Fruit fly (Drosophila melanogaster) whole organism, wandering third instar larva: ENCODE measurements around the gene CG17141.

Source experiments
- Abd-B ChIP-seq: fragments of >200 bp; optimal IDR thresholded peaks from 2 replicates; lab custom pipeline; 2017; ENCODE audit warnings: missing biosample characterization, missing genetic modification characterization
- CG32264 ChIP-seq: fragments of 200-800 bp; sonication (Bioruptor generic); optimal IDR thresholded peaks from 2 replicates; lab custom pipeline; 2016; ENCODE audit warnings: missing biosample characterization, missing genetic modification characterization
- Dfd ChIP-seq: fragments of >200 bp; optimal IDR thresholded peaks from 2 replicates; lab custom pipeline; 2017; ENCODE audit warnings: missing biosample characterization, missing genetic modification characterization
- Dif ChIP-seq: fragments of 200-275, 200-300 bp; sonication (Bioruptor generic); optimal IDR thresholded peaks from 2 replicates; lab custom pipeline; 2018; ENCODE audit warnings: missing biosample characterization, missing genetic modification characterization; ENCODE audit not compliant: partially characterized antibody
- HLH106 ChIP-seq: fragments of 200-800 bp; optimal IDR thresholded peaks from 3 replicates; lab custom pipeline; 2019; ENCODE audit warnings: missing biosample characterization, mild to moderate bottlenecking, missing genetic modification characterization, moderate library complexity
- Hr78 ChIP-seq: fragments of >200 bp; optimal IDR thresholded peaks from 2 replicates; lab custom pipeline; 2017; ENCODE audit warnings: missing biosample characterization, missing genetic modification characterization
- Hr83 ChIP-seq: fragments of 200-300 bp; sonication (Bioruptor generic); optimal IDR thresholded peaks from 2 replicates; lab custom pipeline; 2016; ENCODE audit warnings: missing biosample characterization, mild to moderate bottlenecking, missing genetic modification characterization, moderate library complexity; ENCODE audit not compliant: poor library complexity, severe bottlenecking
- Mio ChIP-seq: sonication (Bioruptor generic); optimal IDR thresholded peaks from 2 replicates; lab custom pipeline; 2016; ENCODE audit warnings: missing biosample characterization, missing genetic modification characterization
- Myc ChIP-seq: fragments of >200 bp; optimal IDR thresholded peaks from 2 replicates; lab custom pipeline; 2017
- OdsH ChIP-seq: fragments of 200-800 bp; sonication (Bioruptor generic); optimal IDR thresholded peaks from 2 replicates; lab custom pipeline; 2016; ENCODE audit warnings: missing biosample characterization, mild to moderate bottlenecking, missing genetic modification characterization
- Rel ChIP-seq, 2 experiments: fragments of 200-800 bp; sonication (Bioruptor generic) in 1 of 2; optimal IDR thresholded peaks; 2 replicates in 1 of 2; 3 replicates in 1 of 2; lab custom pipeline; 2016 to 2019; ENCODE audit warnings: mild to moderate bottlenecking in 2 of 2, missing biosample characterization in 2 of 2, missing genetic modification characterization in 2 of 2, moderate library complexity in 1 of 2
- Sp1 ChIP-seq: fragments of 200-800 bp; sonication (Bioruptor generic); optimal IDR thresholded peaks from 3 replicates; lab custom pipeline; 2019; ENCODE audit warnings: missing biosample characterization, mild to moderate bottlenecking, missing genetic modification characterization, moderate library complexity
- Vsx2 ChIP-seq: fragments of 200-300, 225-300 bp; sonication (Bioruptor generic); optimal IDR thresholded peaks from 2 replicates; lab custom pipeline; 2018; ENCODE audit warnings: missing biosample characterization, missing genetic modification characterization; ENCODE audit not compliant: partially characterized antibody
- brk ChIP-seq: fragments of 200-800 bp; sonication (Bioruptor generic); optimal IDR thresholded peaks from 2 replicates; lab custom pipeline; 2016; ENCODE audit warnings: missing biosample characterization, mild to moderate bottlenecking, missing genetic modification characterization
- dl ChIP-seq, 2 experiments: fragments of 175-275, 200-275 bp in 1 of 2; fragments of 200-275 bp in 1 of 2; sonication (Bioruptor generic); optimal IDR thresholded peaks; lab custom pipeline; 2018; ENCODE audit warnings: mild to moderate bottlenecking in 2 of 2, missing biosample characterization in 2 of 2, missing genetic modification characterization in 2 of 2, moderate library complexity in 2 of 2; ENCODE audit not compliant: partially characterized antibody in 2 of 2, insufficient read depth in 1 of 2
- dmrt93B ChIP-seq: fragments of 200-800 bp; sonication (Bioruptor generic); optimal IDR thresholded peaks from 2 replicates; lab custom pipeline; 2018; ENCODE audit warnings: missing biosample characterization, mild to moderate bottlenecking, missing genetic modification characterization
- dsf ChIP-seq: sonication (Bioruptor generic); optimal IDR thresholded peaks from 2 replicates; lab custom pipeline; 2016; ENCODE audit warnings: missing biosample characterization, missing genetic modification characterization, borderline replicate concordance
- foxo ChIP-seq, 2 experiments: fragments of 200-800 bp; sonication (Bioruptor generic); optimal IDR thresholded peaks; 2 replicates in 1 of 2; 3 replicates in 1 of 2; lab custom pipeline; 2016 to 2017; ENCODE audit warnings: missing biosample characterization in 2 of 2, missing genetic modification characterization in 2 of 2
- fru ChIP-seq: fragments of 200-800 bp; sonication (Bioruptor generic); optimal IDR thresholded peaks from 3 replicates; lab custom pipeline; 2016; ENCODE audit warnings: missing biosample characterization, mild to moderate bottlenecking, missing genetic modification characterization
- jim ChIP-seq: fragments of 175-275, 200-325 bp; sonication (Bioruptor generic); optimal IDR thresholded peaks from 2 replicates; lab custom pipeline; 2016; ENCODE audit warnings: missing biosample characterization, mild to moderate bottlenecking, missing genetic modification characterization
- pan ChIP-seq: fragments of >200 bp; optimal IDR thresholded peaks from 2 replicates; lab custom pipeline; 2017
- psq ChIP-seq: fragments of 200-800 bp; sonication (Bioruptor generic); optimal IDR thresholded peaks from 3 replicates; lab custom pipeline; 2017; ENCODE audit warnings: missing biosample characterization, mild to moderate bottlenecking, missing genetic modification characterization, moderate library complexity
- rgr ChIP-seq: fragments of 200-800 bp; sonication (Bioruptor generic); optimal IDR thresholded peaks from 3 replicates; lab custom pipeline; 2016; ENCODE audit warnings: missing biosample characterization, mild to moderate bottlenecking, missing genetic modification characterization
- sage ChIP-seq: fragments of 200-800 bp; sonication (Bioruptor generic); optimal IDR thresholded peaks from 2 replicates; lab custom pipeline; 2016; ENCODE audit warnings: missing biosample characterization, mild to moderate bottlenecking, missing genetic modification characterization
- sv ChIP-seq: fragments of 200-800 bp; sonication (Bioruptor generic); optimal IDR thresholded peaks from 3 replicates; lab custom pipeline; 2016; ENCODE audit warnings: missing biosample characterization, missing genetic modification characterization
- tai ChIP-seq: sonication (Bioruptor generic); optimal IDR thresholded peaks from 2 replicates; lab custom pipeline; 2016; ENCODE audit warnings: missing biosample characterization, missing genetic modification characterization

The CG17141 gene

dm6 chr3R:22720808-22721306, 26.5 kb downstream of the CG17141 start, which contains the start of gene wge:
TSS of gene wge (minus strand) at chr3R:22721150.
- TF ChIP-seq HLH106 (tag; lab: Kevin White, UChicago), result peak; percentile 12
- TF ChIP-seq Sp1 (GFP tag; lab: Kevin White, UChicago), result peak; percentile 59
- TF ChIP-seq foxo (GFP tag; optimal IDR thresholded peaks at IDR 0.05; lab: Kevin White, UChicago), result no peak
- TF ChIP-seq Rel (GFP tag; optimal IDR thresholded peaks at IDR 0.05; lab: Kevin White, UChicago), result no peak
- TF ChIP-seq Rel (tag; optimal IDR thresholded peaks at IDR 0.05; lab: Kevin White, UChicago), result peak; percentile 33
- TF ChIP-seq jim, result peak; percentile 80

- TF ChIP-seq fru (GFP tag; lab: Kevin White, UChicago), result peak; percentile 6
- TF ChIP-seq Myc (lab: Kevin White, UChicago), result no peak
- TF ChIP-seq dl (GFP tag; optimal IDR thresholded peaks at IDR 0.05; lab: Kevin White, UChicago; ENCODE audit: insufficient read depth in 1 of 2, partially characterized antibody in 2 of 2), result no peak
- no peak for TF ChIP-seq tai
Observed at dm6 chr3R:22719607-22719949, 27.8 kb downstream of the CG17141 start.

dm6 chr3R:22718937-22719606, 28.3 kb downstream of the CG17141 start:
- TF ChIP-seq Sp1 (GFP tag; lab: Kevin White, UChicago) (no peak), dmrt93B (GFP tag; lab: Kevin White, UChicago) (no peak), pan (lab: Kevin White, UChicago) (no peak), Dif (GFP tag; lab: Kevin White, UChicago) (no peak), sv (GFP tag; lab: Kevin White, UChicago) (no peak), tai (no peak), brk (GFP tag; lab: Kevin White, UChicago) (no peak), dsf (GFP tag; lab: Kevin White, UChicago) (no peak)

dm6 chr3R:22718401-22718800, 29.0 kb downstream of the CG17141 start:
- no peak for TF ChIP-seq sage (GFP tag; lab: Kevin White, UChicago)
- TF ChIP-seq Abd-B, result no peak
- no peak for TF ChIP-seq rgr

dm6 chr3R:22717863-22718262, 29.5 kb downstream of the CG17141 start:
- TF ChIP-seq Myc (lab: Kevin White, UChicago) (no peak), Mio (no peak), pan (lab: Kevin White, UChicago) (no peak), foxo (GFP tag; optimal IDR thresholded peaks at IDR 0.05; lab: Kevin White, UChicago) (no peak), rgr (no peak), sage (GFP tag; lab: Kevin White, UChicago) (no peak), OdsH (GFP tag; lab: Kevin White, UChicago) (no peak)

- TF ChIP-seq CG32264 (GFP tag; lab: Kevin White, UChicago) (no peak), dsf (GFP tag; lab: Kevin White, UChicago) (no peak), Hr78 (GFP tag; lab: Kevin White, UChicago) (no peak), Hr83 (GFP tag; lab: Kevin White, UChicago) (no peak), jim (no peak), sv (GFP tag; lab: Kevin White, UChicago) (no peak), HLH106 (tag; lab: Kevin White, UChicago) (no peak), Dfd (GFP tag; lab: Kevin White, UChicago) (no peak), psq (GFP tag; lab: Kevin White, UChicago) (no peak), Rel (GFP tag; optimal IDR thresholded peaks at IDR 0.05; lab: Kevin White, UChicago) (no peak), Rel (tag; optimal IDR thresholded peaks at IDR 0.05; lab: Kevin White, UChicago) (no peak), Vsx2 (GFP tag; lab: Kevin White, UChicago) (no peak), brk (GFP tag; lab: Kevin White, UChicago) (no peak), fru (GFP tag; lab: Kevin White, UChicago) (no peak)
- TF ChIP-seq, all 38 proteins: peak for 0
Observed at dm6 chr3R:22710662-22711061, 36.7 kb downstream of the CG17141 start, which contains the start of gene CG4907. TSS of gene CG4907 (minus strand) at chr3R:22710762.
